Fruit fly (Drosophila melanogaster) whole organism, prepupa: ENCODE results near the gene CG32260.
A peak's percentile ranks its signal among the peaks of the same experiment; 100 is the strongest.

ENCODE experiments used
- Blimp-1 ChIP-seq: fragments of 200-800 bp; sonication (Bioruptor generic); optimal IDR thresholded peaks from 3 replicates; lab custom pipeline; 2017; ENCODE audit warnings: missing biosample characterization, missing genetic modification characterization, mild to moderate bottlenecking, moderate library complexity, missing genetic modification reagents
- CG10631 ChIP-seq: fragments of 200-800 bp; sonication (Bioruptor generic); optimal IDR thresholded peaks from 2 replicates; lab custom pipeline; 2016; ENCODE audit warnings: missing biosample characterization, missing genetic modification characterization
- CG10669 ChIP-seq: fragments of 200-800 bp; sonication (Bioruptor generic); optimal IDR thresholded peaks from 3 replicates; lab custom pipeline; 2018; ENCODE audit warnings: missing biosample characterization, mild to moderate bottlenecking, missing genetic modification characterization, moderate library complexity
- CG11762 ChIP-seq: fragments of 200-800 bp; sonication (Bioruptor generic); optimal IDR thresholded peaks from 3 replicates; lab custom pipeline; 2016; ENCODE audit warnings: missing biosample characterization, missing genetic modification characterization; ENCODE audit not compliant: insufficient read depth
- CG11902 ChIP-seq: fragments of 200-800 bp; sonication (Bioruptor generic); optimal IDR thresholded peaks from 3 replicates; lab custom pipeline; 2016; ENCODE audit warnings: missing biosample characterization, missing genetic modification characterization
- CG1621 ChIP-seq: fragments of 200-800 bp; sonication (Bioruptor generic); optimal IDR thresholded peaks from 3 replicates; lab custom pipeline; 2018; ENCODE audit warnings: missing biosample characterization, mild to moderate bottlenecking, missing genetic modification characterization
- CG3032 ChIP-seq: fragments of 200-800 bp; optimal IDR thresholded peaks from 2 replicates; lab custom pipeline; 2019; ENCODE audit warnings: missing biosample characterization, mild to moderate bottlenecking, missing genetic modification characterization, moderate library complexity
- CG31627 ChIP-seq: fragments of 200-800 bp; sonication (Bioruptor generic); optimal IDR thresholded peaks from 3 replicates; lab custom pipeline; 2016; ENCODE audit warnings: missing biosample characterization, missing genetic modification characterization
- CG32006 ChIP-seq: fragments of 200-800 bp; sonication (Bioruptor generic); optimal IDR thresholded peaks from 3 replicates; lab custom pipeline; 2017; ENCODE audit warnings: missing biosample characterization, mild to moderate bottlenecking, missing genetic modification characterization
- CG3919 ChIP-seq: fragments of 200-800 bp; sonication (Bioruptor generic); optimal IDR thresholded peaks from 3 replicates; lab custom pipeline; 2016; ENCODE audit warnings: missing biosample characterization, missing genetic modification characterization
- CG6163 ChIP-seq: fragments of 200-800 bp; sonication (Bioruptor generic); IDR thresholded peaks from 3 replicates; pipeline ENCODE4 v1.3.6; 2022; ENCODE audit warnings: missing biosample characterization, missing genetic modification characterization
- CG6792 ChIP-seq: fragments of 200-800 bp; sonication (Bioruptor generic); optimal IDR thresholded peaks from 3 replicates; lab custom pipeline; 2016; ENCODE audit warnings: missing biosample characterization, missing genetic modification characterization
- CG6854 ChIP-seq: fragments of 200-800 bp; sonication (Bioruptor generic); optimal IDR thresholded peaks from 2 replicates; lab custom pipeline; 2017; ENCODE audit warnings: missing biosample characterization, mild to moderate bottlenecking, missing genetic modification characterization
- CG7368 ChIP-seq: fragments of 200-800 bp; sonication (Bioruptor generic); optimal IDR thresholded peaks from 3 replicates; lab custom pipeline; 2016; ENCODE audit warnings: missing biosample characterization, missing genetic modification characterization
- CG8119 ChIP-seq: fragments of 200-800 bp; sonication (Bioruptor generic); IDR thresholded peaks from 3 replicates; pipeline ENCODE4 v1.3.6; 2022; ENCODE audit warnings: missing biosample characterization, missing genetic modification characterization
- CG8319 ChIP-seq: fragments of 200-800 bp; sonication (Bioruptor generic); optimal IDR thresholded peaks from 3 replicates; lab custom pipeline; 2016; ENCODE audit warnings: missing biosample characterization, missing genetic modification characterization
- CG9139 ChIP-seq: fragments of 200-800 bp; sonication (Bioruptor generic); optimal IDR thresholded peaks from 3 replicates; lab custom pipeline; 2017; ENCODE audit warnings: missing biosample characterization, mild to moderate bottlenecking, missing genetic modification characterization
- Eip75B ChIP-seq: fragments of 200-800 bp; sonication (Bioruptor generic); optimal IDR thresholded peaks from 3 replicates; lab custom pipeline; 2016; ENCODE audit warnings: missing biosample characterization, missing genetic modification characterization
- Eip78C ChIP-seq: fragments of 200-800 bp; sonication (Bioruptor generic); peaks from one replicate; lab custom pipeline; 2016; ENCODE audit warnings: missing biosample characterization, missing genetic modification characterization
- Eip93F ChIP-seq: fragments of 200-800 bp; sonication (Bioruptor generic); optimal IDR thresholded peaks from 2 replicates; lab custom pipeline; 2016; ENCODE audit warnings: missing biosample characterization, mild to moderate bottlenecking, missing genetic modification characterization
- Ets96B ChIP-seq: fragments of 200-800 bp; optimal IDR thresholded peaks from 2 replicates; lab custom pipeline; 2019; ENCODE audit warnings: missing biosample characterization, mild to moderate bottlenecking, missing genetic modification characterization, moderate library complexity
- Gug ChIP-seq: fragments of 200-800 bp; sonication (Bioruptor generic); IDR thresholded peaks from 2 replicates; pipeline ENCODE4 v1.3.6; 2022; ENCODE audit warnings: missing biosample characterization, missing genetic modification characterization
- Hr4 ChIP-seq: fragments of 200-800 bp; sonication (Bioruptor generic); optimal IDR thresholded peaks from 3 replicates; lab custom pipeline; 2016; ENCODE audit warnings: missing biosample characterization, missing genetic modification characterization
- Lpt ChIP-seq: fragments of 200-800 bp; sonication (Bioruptor generic); optimal IDR thresholded peaks from 3 replicates; lab custom pipeline; 2016; ENCODE audit warnings: missing biosample characterization, missing genetic modification characterization
- Smox ChIP-seq: fragments of 200-800 bp; sonication (Bioruptor generic); optimal IDR thresholded peaks from 3 replicates; lab custom pipeline; 2016; ENCODE audit warnings: missing biosample characterization, missing genetic modification characterization
- Sox102F ChIP-seq: fragments of 200-800 bp; sonication (Bioruptor generic); optimal IDR thresholded peaks from 2 replicates; lab custom pipeline; 2016; ENCODE audit warnings: missing biosample characterization, mild to moderate bottlenecking, missing genetic modification characterization
- Sox15 ChIP-seq: fragments of 200-800 bp; sonication (Bioruptor generic); optimal IDR thresholded peaks from 3 replicates; lab custom pipeline; 2016; ENCODE audit warnings: missing biosample characterization, missing genetic modification characterization
- dac ChIP-seq: fragments of 200-800 bp; sonication (Bioruptor generic); optimal IDR thresholded peaks from 2 replicates; lab custom pipeline; 2017; ENCODE audit warnings: missing biosample characterization, mild to moderate bottlenecking, missing genetic modification characterization
- dsx ChIP-seq: fragments of 200-800 bp; optimal IDR thresholded peaks from 3 replicates; lab custom pipeline; 2019; ENCODE audit warnings: missing biosample characterization, mild to moderate bottlenecking, missing genetic modification characterization, moderate library complexity; ENCODE audit not compliant: poor library complexity, severe bottlenecking
- eg ChIP-seq: fragments of 200-800 bp; sonication (Bioruptor generic); IDR thresholded peaks from 3 replicates; pipeline ENCODE4 v1.3.6; 2022; ENCODE audit warnings: missing biosample characterization, missing genetic modification characterization
- fd59A ChIP-seq: fragments of 200-800 bp; sonication (Bioruptor generic); optimal IDR thresholded peaks from 2 replicates; lab custom pipeline; 2017; ENCODE audit warnings: missing biosample characterization, mild to moderate bottlenecking, missing genetic modification characterization, missing genetic modification reagents
- fd85E ChIP-seq: fragments of 200-800 bp; sonication (Bioruptor generic); optimal IDR thresholded peaks from 3 replicates; lab custom pipeline; 2016; ENCODE audit warnings: missing biosample characterization, missing genetic modification characterization
- lz ChIP-seq: fragments of 200-800 bp; sonication (Bioruptor generic); optimal IDR thresholded peaks from 3 replicates; lab custom pipeline; 2016; ENCODE audit warnings: missing biosample characterization, missing genetic modification characterization
- salr ChIP-seq, 2 experiments: fragments of 200-800 bp; sonication (Bioruptor generic); optimal IDR thresholded peaks; 3 replicates each; lab custom pipeline; 2016 to 2018; ENCODE audit warnings: missing biosample characterization in 2 of 2, missing genetic modification characterization in 2 of 2, mild to moderate bottlenecking in 1 of 2
- spab ChIP-seq: fragments of 200-800 bp; sonication (Bioruptor generic); optimal IDR thresholded peaks from 2 replicates; lab custom pipeline; 2017; ENCODE audit warnings: missing biosample characterization, mild to moderate bottlenecking, missing genetic modification characterization, missing genetic modification reagents
- ss ChIP-seq, 2 experiments: fragments of 200-800 bp; sonication (Bioruptor generic); optimal IDR thresholded peaks; 2 replicates in 1 of 2; 3 replicates in 1 of 2; lab custom pipeline; 2017 to 2018; ENCODE audit warnings: mild to moderate bottlenecking in 2 of 2, missing biosample characterization in 2 of 2, missing genetic modification characterization in 2 of 2, moderate library complexity in 1 of 2
- svp ChIP-seq: fragments of 200-800 bp; sonication (Bioruptor generic); peaks from one replicate; lab custom pipeline; 2016; ENCODE audit warnings: missing biosample characterization, missing genetic modification characterization
- vri ChIP-seq: fragments of 200-800 bp; sonication (Bioruptor generic); optimal IDR thresholded peaks from 3 replicates; lab custom pipeline; 2016; ENCODE audit warnings: missing biosample characterization, mild to moderate bottlenecking, missing genetic modification characterization

The CG32260 gene

DNA sequence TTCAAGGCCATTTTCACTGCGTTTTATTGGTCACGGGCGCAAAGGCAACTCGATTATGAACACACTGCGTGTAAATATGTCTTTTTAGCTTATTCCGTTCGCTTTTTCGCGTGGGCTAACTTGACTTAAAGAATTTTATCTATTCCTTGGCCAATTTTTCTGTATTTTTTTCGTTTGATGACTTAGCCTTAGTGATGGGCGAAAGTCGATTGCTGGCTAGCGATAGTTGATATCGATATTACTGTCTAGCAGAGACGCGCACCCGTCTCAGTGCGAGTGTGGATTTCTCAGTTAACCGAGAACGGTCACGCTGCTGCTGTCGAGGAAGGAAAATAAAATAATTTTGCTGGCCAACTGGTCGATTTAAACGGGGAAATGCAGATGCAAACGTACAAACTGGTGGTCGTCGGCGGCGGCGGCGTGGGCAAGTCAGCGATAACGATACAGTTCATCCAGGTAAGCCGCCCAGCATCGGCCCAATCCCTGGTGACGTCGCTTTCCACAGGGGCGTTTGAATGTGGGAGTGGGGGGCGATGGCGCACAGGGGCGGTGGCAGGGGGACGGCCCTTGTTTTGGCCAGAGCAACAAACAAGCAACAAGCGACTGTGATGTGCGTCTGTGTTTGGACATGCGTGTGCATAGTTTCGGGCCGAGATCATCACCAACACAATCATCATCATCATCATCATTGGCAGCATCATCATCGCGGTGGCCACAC, 3.2 kb upstream of the CG32260 start, which contains the start of the genes Rop and Ras64B (continued):
- TF ChIP-seq Hr4 (GFP tag; lab: Kevin White, UChicago): no peak
- TF ChIP-seq CG7368 (GFP tag; lab: Kevin White, UChicago): no peak
- TF ChIP-seq ss (GFP tag; optimal IDR thresholded peaks at IDR 0.05; lab: Kevin White, UChicago): no peak
- TF ChIP-seq Lpt (GFP tag; lab: Kevin White, UChicago): no peak
- no peak for TF ChIP-seq CG3919 (GFP tag; lab: Kevin White, UChicago)
- no peak for TF ChIP-seq CG11762 (GFP tag; lab: Kevin White, UChicago)
- peak; percentile 29 for TF ChIP-seq CG3032
- no peak for TF ChIP-seq Gug

DNA sequence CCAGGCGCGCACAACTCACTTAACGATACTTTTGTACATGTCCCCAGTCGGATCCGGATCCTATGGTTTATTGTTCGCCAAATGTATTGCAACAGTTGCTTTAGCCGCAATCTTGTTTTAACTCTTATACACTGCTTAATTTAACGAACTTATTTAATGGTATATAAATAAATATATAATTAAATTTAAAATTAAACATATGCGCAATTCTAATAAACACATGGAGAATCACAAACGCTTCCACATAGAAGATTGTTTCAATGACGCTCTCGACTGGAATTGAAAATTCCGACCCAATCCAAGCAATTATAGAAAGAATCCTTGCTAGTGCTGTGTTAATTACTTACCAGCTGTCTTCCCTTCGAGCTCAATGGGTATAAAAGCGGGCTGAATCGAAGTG, 997 bp upstream of the CG32260 start, which contains the start of gene Akh:
Gene Akh (plus strand): TSS at position 301 of the 400 bp plus-strand sequence.
- TF ChIP-seq svp: peak; percentile 20
- TF ChIP-seq CG8119: no peak

DNA sequence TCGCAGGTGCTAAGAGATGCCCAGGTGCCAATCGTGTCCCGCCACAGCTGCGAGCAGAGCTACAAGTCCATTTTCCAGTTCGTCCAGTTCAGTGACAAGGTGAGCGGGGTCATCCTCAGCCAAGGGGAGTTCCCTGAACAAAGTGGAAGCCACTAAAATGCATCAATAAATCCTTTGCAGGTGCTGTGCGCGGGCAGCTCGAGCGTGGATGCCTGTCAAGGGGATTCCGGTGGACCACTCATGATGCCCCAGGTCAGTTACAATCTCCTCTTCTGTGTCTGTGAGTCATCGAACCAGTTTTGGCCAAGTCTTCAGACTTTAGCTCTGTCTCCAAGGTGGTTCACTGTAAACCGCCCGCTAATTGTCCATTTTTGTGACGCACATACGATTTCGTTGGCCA, 3.1 kb downstream of the CG32260 start:
- TF ChIP-seq CG6854: no peak
- TF ChIP-seq salr (GFP tag; optimal IDR thresholded peaks at IDR 0.05; lab: Kevin White, UChicago): no peak
- no peak for TF ChIP-seq fd59A
- no peak for TF ChIP-seq CG8319

DNA sequence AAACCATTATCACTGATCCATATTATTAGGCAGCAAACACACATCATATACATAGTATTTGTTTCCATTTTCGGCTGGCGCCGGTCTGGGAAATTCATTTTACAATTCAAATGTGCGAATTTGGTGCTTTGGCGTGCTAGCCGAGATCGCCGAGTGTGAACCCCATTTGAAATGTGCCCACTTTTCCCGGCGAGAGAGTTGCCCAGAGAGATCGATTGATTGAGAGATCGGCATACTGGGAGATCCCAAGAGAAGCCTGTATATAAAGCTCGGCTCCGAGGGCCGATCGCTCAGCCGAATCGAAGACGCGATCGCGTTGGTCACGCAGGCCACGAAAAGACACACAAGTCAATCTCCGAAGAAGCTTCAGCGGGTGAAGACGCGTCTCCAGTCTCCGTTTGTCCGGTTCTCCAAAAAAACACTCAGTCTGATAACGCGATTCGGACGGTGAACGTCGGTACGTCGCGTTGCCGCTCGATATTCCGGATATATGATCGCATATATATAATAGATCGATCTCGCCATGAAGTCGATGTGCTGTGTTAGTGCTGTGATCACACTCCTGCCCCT, 6.3 kb downstream of the CG32260 start, which contains the start of gene CG1299:
Gene CG1299 (plus strand): TSS at position 291 of the 570 bp plus-strand sequence.
- no peak for TF ChIP-seq CG6792 (GFP tag; lab: Kevin White, UChicago)
- TF ChIP-seq CG6163 (GFP tag; lab: Robert Waterston, UW): peak; percentile 35; the same call in 1 of the 3 replicates
- peak; percentile 57 for TF ChIP-seq CG1621
- TF ChIP-seq Smox: no peak
- no peak for TF ChIP-seq eg (GFP tag; lab: Robert Waterston, UW)
- TF ChIP-seq Eip78C: peak; percentile 71
- TF ChIP-seq fd85E (GFP tag; lab: Kevin White, UChicago): no peak
- no peak for TF ChIP-seq Sox15 (GFP tag; lab: Kevin White, UChicago)
- peak; percentile 19 to 44 for TF ChIP-seq ss (GFP tag; optimal IDR thresholded peaks at IDR 0.05; lab: Kevin White, UChicago)
- TF ChIP-seq CG9139 (GFP tag; lab: Kevin White, UChicago): peak; percentile 2
- peak; percentile 18 for TF ChIP-seq Eip75B
- TF ChIP-seq, all 60 proteins: peak for 6

DNA sequence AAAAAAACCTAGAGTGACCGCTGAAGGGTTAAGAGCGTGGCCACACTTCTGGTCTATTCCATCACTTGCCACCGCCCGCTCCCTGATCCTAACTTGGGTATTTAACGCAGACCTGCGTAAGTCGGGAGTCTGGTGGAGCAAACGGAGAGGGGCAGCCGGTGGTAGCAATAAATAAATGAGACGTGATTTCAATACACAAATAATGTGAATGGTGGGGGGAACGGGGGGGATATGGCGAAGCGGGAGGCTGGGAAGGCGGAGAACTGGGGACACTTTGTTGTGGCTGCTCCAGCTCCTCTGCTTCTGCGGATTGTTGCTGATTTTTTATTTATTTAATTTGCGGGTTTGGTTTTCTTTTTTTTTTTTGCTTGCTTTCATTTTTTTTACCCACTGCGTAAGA, 15.7 kb downstream of the CG32260 start:
- TF ChIP-seq dsx (GFP tag; lab: Kevin White, UChicago): peak; percentile 52
- no peak for TF ChIP-seq svp

DNA sequence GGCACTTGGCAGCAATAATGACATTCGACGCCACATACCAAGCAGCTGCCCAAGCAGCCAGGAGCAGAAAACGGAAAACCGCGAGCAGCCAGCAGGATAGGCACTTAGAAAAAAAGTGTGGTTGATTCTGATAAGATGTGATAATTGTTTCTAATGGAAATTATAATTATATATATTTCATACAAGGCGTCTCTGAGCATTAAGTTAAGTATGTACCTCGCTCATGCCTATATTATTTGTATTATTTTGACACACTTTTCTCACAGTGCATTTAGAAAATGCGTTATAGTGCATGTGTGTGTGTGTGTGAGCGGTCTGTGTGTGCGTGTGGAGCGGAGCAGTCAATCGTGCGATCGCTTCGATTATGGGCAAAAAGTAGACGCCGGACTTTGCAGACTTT, 16.2 kb downstream of the CG32260 start:
- TF ChIP-seq dsx (GFP tag; lab: Kevin White, UChicago): peak; percentile 63
- peak; percentile 48 for TF ChIP-seq CG6792 (GFP tag; lab: Kevin White, UChicago)
- TF ChIP-seq dac (GFP tag; lab: Kevin White, UChicago): no peak
- peak; percentile 35 for TF ChIP-seq Sox15 (GFP tag; lab: Kevin White, UChicago)
- TF ChIP-seq vri (GFP tag; lab: Kevin White, UChicago): peak; percentile 36
- TF ChIP-seq CG32006 (GFP tag; lab: Kevin White, UChicago): peak; percentile 60
- TF ChIP-seq Blimp-1: no peak
- no peak for TF ChIP-seq Eip93F (GFP tag; lab: Kevin White, UChicago)
- peak; percentile 75 for TF ChIP-seq CG3032
- TF ChIP-seq CG31627: peak; percentile 28
- peak; percentile 50 for TF ChIP-seq Sox102F (GFP tag; lab: Kevin White, UChicago)
- TF ChIP-seq CG11902 (GFP tag; lab: Kevin White, UChicago): peak; percentile 38
- TF ChIP-seq spab: peak; percentile 72
- peak; percentile 57 for TF ChIP-seq lz (GFP tag; lab: Kevin White, UChicago)
- 0 out of 2 replicates have a peak, but pooled peaks have one; percentile 35 for TF ChIP-seq Gug
- peak; percentile 78 for TF ChIP-seq Ets96B (tag; lab: Kevin White, UChicago)
- TF ChIP-seq Hr4 (GFP tag; lab: Kevin White, UChicago): peak; percentile 29
- peak; percentile 67 for TF ChIP-seq CG10631 (GFP tag; lab: Kevin White, UChicago)
- TF ChIP-seq salr (GFP tag; optimal IDR thresholded peaks at IDR 0.05; lab: Kevin White, UChicago): peak in 1 of 2 experiments; percentile 63
- TF ChIP-seq CG8319: peak; percentile 19
- peak; percentile 28 for TF ChIP-seq CG6854
- TF ChIP-seq CG3919 (GFP tag; lab: Kevin White, UChicago): peak; percentile 73
- peak; percentile 68 for TF ChIP-seq CG1621
- peak; percentile 67 for TF ChIP-seq CG10669 (GFP tag; lab: Kevin White, UChicago)
